Worm (Caenorhabditis elegans): ENCODE data around the gene rbm-25.

- TF ChIP-seq gmeb-2 (tag; optimal IDR thresholded peaks at IDR 0.05) (no peak), nfya-1 (tag; optimal IDR thresholded peaks at IDR 0.05) (no peak), dmd-4 (tag; optimal IDR thresholded peaks at IDR 0.05; ENCODE audit: borderline replicate concordance) (no peak), pha-4 (tag; optimal IDR thresholded peaks at IDR 0.05) (no peak), hlh-30 (tag; optimal IDR thresholded peaks at IDR 0.05; ENCODE audit: insufficient read depth) (no peak), sox-4 (tag; optimal IDR thresholded peaks at IDR 0.05) (no peak), lin-11 (tag; optimal IDR thresholded peaks at IDR 0.05) (no peak), nhr-11 (tag; optimal IDR thresholded peaks at IDR 0.05) (no peak), syd-9 (tag; optimal IDR thresholded peaks at IDR 0.05) (no peak), ama-1 (optimal IDR thresholded peaks at IDR 0.05) (no peak), Y22D7AL.16 (tag; optimal IDR thresholded peaks at IDR 0.05) (no peak), C08G9.2 (tag; optimal IDR thresholded peaks at IDR 0.05) (no peak), pros-1 (tag; optimal IDR thresholded peaks at IDR 0.05) (no peak)
These were observed 35.1 kb upstream of the rbm-25 start, which contains the start of gene egl-10 for ce11 chrV:12462908-12463307.

Measured in whole organism, late embryonic.